Worm (Caenorhabditis elegans) whole organism, L4 larva: ENCODE results near the gene ZK809.9.

Experiments used
- F26F4.8 ChIP-seq: fragments of 200-800 bp; sonication (Bioruptor generic); conservative IDR thresholded peaks from 2 replicates; pipeline ENCODE4 v1.3.6; 2022; ENCODE audit warnings: missing genetic modification characterization, missing compliant biosample characterization
- T26A8.4 ChIP-seq: fragments of 200-800 bp; sonication (Bioruptor generic); IDR thresholded peaks from 2 replicates; pipeline ENCODE4 v1.3.6; 2022; ENCODE audit warnings: missing genetic modification characterization, missing compliant biosample characterization
- Y5F2A.4 ChIP-seq: fragments of 200-800 bp; sonication (Bioruptor generic); optimal IDR thresholded peaks from 2 replicates; lab custom pipeline; 2018; ENCODE audit warnings: mild to moderate bottlenecking, missing genetic modification characterization, missing compliant biosample characterization
- aha-1 ChIP-seq: fragments of 150-350 bp; peaks from one replicate; lab custom pipeline; 2014; ENCODE audit warnings: missing biosample characterization, missing genetic modification characterization
- attf-4 ChIP-seq: sonication (generic microtip); optimal IDR thresholded peaks from 3 replicates; lab custom pipeline; 2017; ENCODE audit warnings: missing biosample characterization, missing genetic modification characterization
- ceh-20 ChIP-seq: fragments of 200-800 bp; sonication (Bioruptor generic); IDR thresholded peaks from 2 replicates; pipeline ENCODE4 v1.3.6; 2022; ENCODE audit warnings: missing genetic modification reagents, missing genetic modification characterization, missing compliant biosample characterization
- ceh-82 ChIP-seq: sonication (generic microtip); optimal IDR thresholded peaks from 2 replicates; lab custom pipeline; 2017; ENCODE audit warnings: missing biosample characterization, missing genetic modification characterization
- ces-1 ChIP-seq: fragments of 150-350 bp; sonication (generic microtip); optimal IDR thresholded peaks from 4 replicates; lab custom pipeline; 2014; ENCODE audit warnings: missing biosample characterization, missing genetic modification reagents, missing genetic modification characterization
- cey-2 ChIP-seq: sonication (generic microtip); optimal IDR thresholded peaks from 3 replicates; lab custom pipeline; 2017; ENCODE audit warnings: missing genetic modification characterization, mild to moderate bottlenecking, missing compliant biosample characterization, antibody characterized with exemption, borderline replicate concordance; ENCODE audit not compliant: insufficient read depth
- daf-16 ChIP-seq, 3 experiments: sonication (generic microtip); optimal IDR thresholded peaks; 2 replicates each; lab custom pipeline; 2016 to 2017; ENCODE audit warnings: missing genetic modification characterization in 3 of 3, missing genetic modification reagents in 3 of 3, mild to moderate bottlenecking in 2 of 3, missing compliant biosample characterization in 2 of 3, missing biosample characterization in 1 of 3, moderate library complexity in 1 of 3
- daf-19 ChIP-seq: fragments of 200-800 bp; sonication (Bioruptor generic); conservative IDR thresholded peaks from 2 replicates; pipeline ENCODE4 v1.3.6; 2022; ENCODE audit warnings: missing genetic modification characterization, missing compliant biosample characterization
- dmd-6 ChIP-seq: fragments of 200-800 bp; sonication (Bioruptor generic); IDR thresholded peaks from 2 replicates; pipeline ENCODE4 v1.3.6; 2022; ENCODE audit warnings: missing genetic modification reagents, missing genetic modification characterization, missing compliant biosample characterization
- dpl-1 ChIP-seq: fragments of 150-350 bp; optimal IDR thresholded peaks from 2 replicates; lab custom pipeline; 2014; ENCODE audit warnings: missing biosample characterization, missing genetic modification reagents, missing genetic modification characterization
- dve-1 ChIP-seq: sonication (generic microtip); optimal IDR thresholded peaks from 2 replicates; lab custom pipeline; 2017; ENCODE audit warnings: antibody characterized with exemption, mild to moderate bottlenecking, missing genetic modification characterization, missing compliant biosample characterization; ENCODE audit not compliant: insufficient read depth
- fos-1 ChIP-seq: fragments of 150-350 bp; optimal IDR thresholded peaks from 2 replicates; lab custom pipeline; 2014; ENCODE audit warnings: missing biosample characterization, missing genetic modification characterization
- hlh-11 ChIP-seq: fragments of 200-800 bp; sonication (Bioruptor generic); optimal IDR thresholded peaks from 2 replicates; lab custom pipeline; 2018; ENCODE audit warnings: mild to moderate bottlenecking, missing genetic modification characterization, missing compliant biosample characterization
- hlh-30 ChIP-seq: sonication (generic microtip); optimal IDR thresholded peaks from 2 replicates; lab custom pipeline; 2017; ENCODE audit warnings: antibody characterized with exemption, mild to moderate bottlenecking, missing genetic modification characterization, missing compliant biosample characterization; ENCODE audit not compliant: insufficient read depth
- jun-1 ChIP-seq: fragments of 150-350 bp; optimal IDR thresholded peaks from 2 replicates; lab custom pipeline; 2014; ENCODE audit warnings: missing biosample characterization, missing genetic modification reagents, missing genetic modification characterization
- lin-1 ChIP-seq: fragments of 200-800 bp; sonication (Bioruptor generic); IDR thresholded peaks from 2 replicates; pipeline ENCODE4 v1.3.6; 2022; ENCODE audit warnings: missing genetic modification reagents, missing genetic modification characterization, missing compliant biosample characterization
- lin-29 ChIP-seq: fragments of 200-800 bp; sonication (Bioruptor generic); IDR thresholded peaks from 2 replicates; pipeline ENCODE4 v1.3.6; 2022; ENCODE audit warnings: missing genetic modification reagents, missing genetic modification characterization, missing compliant biosample characterization
- lin-38 ChIP-seq: fragments of 200-800 bp; sonication (Bioruptor generic); IDR thresholded peaks from 2 replicates; pipeline ENCODE4 v1.3.6; 2022; ENCODE audit warnings: missing genetic modification reagents, missing genetic modification characterization, missing compliant biosample characterization
- lin-39 ChIP-seq: fragments of 150-350 bp; optimal IDR thresholded peaks from 2 replicates; lab custom pipeline; 2014; ENCODE audit warnings: missing biosample characterization, missing genetic modification reagents, missing genetic modification characterization
- madf-5 ChIP-seq, 2 experiments: fragments of 200-800 bp; sonication (Bioruptor generic); IDR thresholded peaks; 2 replicates each; pipeline ENCODE4 v1.3.6; 2022; ENCODE audit warnings: missing compliant biosample characterization in 2 of 2, missing genetic modification characterization in 2 of 2
- nhr-11 ChIP-seq: fragments of 150-350 bp; optimal IDR thresholded peaks from 2 replicates; lab custom pipeline; 2014; ENCODE audit warnings: missing biosample characterization, missing genetic modification characterization
- nhr-28 ChIP-seq: fragments of 150-350 bp; optimal IDR thresholded peaks from 2 replicates; lab custom pipeline; 2014; ENCODE audit warnings: missing biosample characterization, missing genetic modification characterization
- nhr-48 ChIP-seq: sonication (generic microtip); optimal IDR thresholded peaks from 2 replicates; lab custom pipeline; 2016; ENCODE audit warnings: mild to moderate bottlenecking, missing genetic modification characterization, missing compliant biosample characterization
- pqm-1 ChIP-seq: sonication (generic microtip); optimal IDR thresholded peaks from 2 replicates; lab custom pipeline; 2017; ENCODE audit warnings: missing biosample characterization, missing genetic modification characterization
- rbr-2 ChIP-seq: sonication (generic microtip); optimal IDR thresholded peaks from 2 replicates; lab custom pipeline; 2016; ENCODE audit warnings: missing genotype, missing genetic modification characterization, missing compliant biosample characterization
- snpc-1.2 ChIP-seq: fragments of 200-800 bp; sonication (Bioruptor generic); IDR thresholded peaks from 2 replicates; pipeline ENCODE4 v1.3.6; 2022; ENCODE audit warnings: missing genetic modification reagents, missing genetic modification characterization, missing compliant biosample characterization
- unc-39 ChIP-seq: sonication (generic microtip); optimal IDR thresholded peaks from 2 replicates; lab custom pipeline; 2017; ENCODE audit warnings: missing biosample characterization, missing genetic modification characterization
- unc-62 ChIP-seq, 3 experiments: fragments of 150-350 bp in 1 of 3; sonication (generic microtip); optimal IDR thresholded peaks in 2 of 3; peaks in 1 of 3; 1 replicate in 1 of 3; 2 replicates in 2 of 3; lab custom pipeline; 2014 to 2017; ENCODE audit warnings: missing biosample characterization in 3 of 3, missing genetic modification characterization in 3 of 3, missing genetic modification reagents in 3 of 3, missing genotype in 1 of 3
- zfp-3 ChIP-seq: fragments of 200-800 bp; sonication (Bioruptor generic); conservative IDR thresholded peaks from 2 replicates; pipeline ENCODE4 v1.3.6; 2022; ENCODE audit warnings: missing genetic modification reagents, missing genetic modification characterization, missing compliant biosample characterization
- zip-2 ChIP-seq: fragments of 150-350 bp; optimal IDR thresholded peaks from 2 replicates; lab custom pipeline; 2014; ENCODE audit warnings: missing biosample characterization, missing genetic modification characterization

Gene ZK809.9

DNA sequence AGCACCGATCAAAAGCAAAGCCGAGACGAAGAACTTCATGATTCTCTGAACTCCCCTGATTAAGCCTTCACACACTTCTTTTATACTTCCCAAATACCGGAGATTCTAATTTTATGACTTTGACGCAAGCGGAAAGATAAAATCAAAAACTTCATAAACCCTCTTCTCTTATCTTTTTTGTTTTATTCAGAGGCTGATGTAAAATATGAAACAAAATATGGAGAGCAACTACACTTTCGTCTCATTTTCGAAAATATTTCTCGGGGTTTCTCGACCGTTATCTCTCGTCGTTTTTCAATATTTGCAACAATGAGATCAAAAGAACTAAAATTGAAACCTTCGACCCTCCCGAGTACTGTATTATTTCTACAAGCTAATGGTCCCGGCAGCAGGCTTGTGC is 42.0 kb upstream of the ZK809.9 start, which contains the start of gene lys-4:
TSS of gene lys-4 (minus strand) at position 115 of the 400 bp plus-strand sequence.
- TF ChIP-seq zfp-3 (no peak), fos-1 (tag; lab: Kevin White, UChicago) (no peak), hlh-11 (tag; lab: Kevin White, UChicago) (peak; percentile 30), unc-39 (tag; lab: Kevin White, UChicago) (no peak), dmd-6 (GFP tag; lab: Robert Waterston, UW) (peak; percentile 40), dve-1 (tag; lab: Kevin White, UChicago) (peak; percentile 42), nhr-28 (tag; lab: Kevin White, UChicago) (peak; percentile 36), daf-16 (GFP tag; optimal IDR thresholded peaks at IDR 0.05; lab: Kevin White, UChicago) (no peak), daf-16 (tag; optimal IDR thresholded peaks at IDR 0.05; lab: Kevin White, UChicago) (peak; percentile 33), dpl-1 (GFP tag; lab: Kevin White, UChicago) (no peak)
- TF ChIP-seq, all 104 proteins: peak for 5

DNA sequence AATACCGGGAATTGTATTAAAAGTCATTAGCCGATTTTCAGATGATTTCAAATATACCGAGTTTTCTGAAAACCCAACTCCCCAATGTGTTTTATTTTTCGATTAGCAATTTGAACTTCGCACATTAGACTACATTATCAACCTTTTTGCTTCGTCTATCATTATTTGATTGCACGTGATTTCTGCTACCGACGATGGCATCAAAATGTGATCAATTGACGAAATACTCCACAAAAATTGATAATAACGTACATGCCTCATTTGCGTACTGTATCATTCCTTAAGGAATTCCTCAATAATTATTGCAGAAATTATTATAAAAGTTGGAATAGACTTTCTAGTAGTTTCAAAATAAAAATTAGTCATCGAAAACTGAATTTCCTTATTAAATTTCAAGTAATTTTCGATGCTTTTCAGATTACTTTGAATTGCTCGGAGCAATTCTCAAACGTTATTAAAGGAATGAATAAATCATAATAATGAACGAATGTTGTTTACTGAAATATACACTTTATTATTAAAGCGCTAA is 41.3 kb upstream of the ZK809.9 start:
- TF ChIP-seq dmd-6 (GFP tag; lab: Robert Waterston, UW), result peak; percentile 70
- no peak for TF ChIP-seq zfp-3
- TF ChIP-seq daf-16 (GFP tag; optimal IDR thresholded peaks at IDR 0.05; lab: Kevin White, UChicago), result no peak
- TF ChIP-seq daf-16 (tag; optimal IDR thresholded peaks at IDR 0.05; lab: Kevin White, UChicago), result peak; percentile 37
- peak; percentile 67 for TF ChIP-seq dve-1 (tag; lab: Kevin White, UChicago)
- no peak for TF ChIP-seq T26A8.4 (GFP tag; lab: Robert Waterston, UW)
- TF ChIP-seq lin-39 (tag; lab: Kevin White, UChicago), result no peak
- TF ChIP-seq zip-2 (tag; lab: Kevin White, UChicago), result no peak
- peak; percentile 65 for TF ChIP-seq pqm-1 (tag; lab: Kevin White, UChicago)
- TF ChIP-seq hlh-30 (tag; lab: Kevin White, UChicago), result peak; percentile 32
- TF ChIP-seq jun-1 (tag; lab: Kevin White, UChicago), result no peak
- TF ChIP-seq aha-1 (tag; lab: Kevin White, UChicago), result peak; percentile 74
- TF ChIP-seq Y5F2A.4 (GFP tag; lab: Kevin White, UChicago), result no peak
- TF ChIP-seq unc-62 (GFP tag; optimal IDR thresholded peaks at IDR 0.05 in 1 of 2; lab: Kevin White, UChicago), result peak in 1 of 2 experiments; percentile 88
- TF ChIP-seq unc-62 (tag; optimal IDR thresholded peaks at IDR 0.05; lab: Kevin White, UChicago), result no peak
- peak; percentile 61 for TF ChIP-seq nhr-28 (tag; lab: Kevin White, UChicago)
- no peak for TF ChIP-seq lin-1 (GFP tag; lab: Robert Waterston, UW)
- no peak for TF ChIP-seq ceh-82 (tag; lab: Kevin White, UChicago)
- peak; percentile 59 for TF ChIP-seq hlh-11 (tag; lab: Kevin White, UChicago)
- TF ChIP-seq cey-2 (tag; lab: Kevin White, UChicago), result no peak

DNA sequence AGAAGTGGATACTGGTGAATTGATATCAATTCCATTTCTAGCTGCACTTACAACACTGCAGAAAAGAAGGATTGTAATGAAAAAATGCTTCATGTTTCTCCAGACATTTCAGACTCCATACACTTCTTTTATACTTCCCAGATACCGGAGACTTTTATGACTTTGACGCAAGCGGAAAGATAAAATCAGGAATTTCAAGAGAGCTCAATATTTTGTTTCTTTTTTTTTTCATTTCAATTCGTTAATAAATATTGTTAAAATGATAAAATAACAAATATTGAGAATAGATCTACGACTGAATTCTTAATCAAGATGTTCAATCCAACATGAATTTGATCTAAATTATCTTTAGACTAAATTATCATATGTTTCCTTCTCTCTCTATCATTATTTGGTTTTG is 39.6 kb upstream of the ZK809.9 start, which contains the start of gene lys-5:
TSS of gene lys-5 (minus strand) at position 101 of the 400 bp plus-strand sequence.
- TF ChIP-seq lin-38 (GFP tag; lab: Robert Waterston, UW), result no peak
- peak; percentile 41 for TF ChIP-seq aha-1 (tag; lab: Kevin White, UChicago)

DNA sequence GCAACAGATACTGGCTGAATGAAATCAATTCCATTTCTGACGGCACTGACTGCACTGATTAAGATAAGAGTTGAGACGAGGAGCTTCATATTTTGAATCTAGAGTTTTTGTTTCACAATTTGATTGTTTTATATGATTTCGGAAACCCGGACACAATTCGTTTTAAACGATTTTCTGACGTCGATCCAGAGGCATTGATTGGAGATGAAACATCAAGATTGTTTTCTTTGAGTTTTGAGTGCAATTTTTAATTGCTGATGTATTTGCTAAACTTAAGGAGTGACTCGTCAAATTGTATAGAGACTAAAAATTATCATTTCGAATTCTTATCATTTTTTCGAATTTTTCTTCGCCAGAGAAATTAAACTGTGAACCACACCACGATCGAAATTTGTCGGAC is 37.3 kb upstream of the ZK809.9 start, which contains the start of gene lys-6:
TSS of gene lys-6 (minus strand) at position 101 of the 400 bp plus-strand sequence.
- TF ChIP-seq nhr-11 (tag; lab: Kevin White, UChicago), result no peak
- TF ChIP-seq nhr-28 (tag; lab: Kevin White, UChicago), result no peak
- no peak for TF ChIP-seq nhr-48
- no peak for TF ChIP-seq attf-4 (tag; lab: Kevin White, UChicago)
- TF ChIP-seq zfp-3, result no peak
- no peak for TF ChIP-seq ces-1 (GFP tag; lab: Kevin White, UChicago)
- TF ChIP-seq daf-19 (GFP tag; lab: Robert Waterston, UW), result no peak
- TF ChIP-seq snpc-1.2 (GFP tag; lab: Robert Waterston, UW), result no peak
- no peak for TF ChIP-seq ceh-20 (GFP tag; lab: Robert Waterston, UW)
- no peak for TF ChIP-seq madf-5 (GFP tag; IDR thresholded peaks at IDR 0.05; lab: Robert Waterston, UW)
- no peak for TF ChIP-seq Y5F2A.4 (GFP tag; lab: Kevin White, UChicago)
- no peak for TF ChIP-seq rbr-2 (tag; lab: Kevin White, UChicago)
- no peak for TF ChIP-seq F26F4.8
- TF ChIP-seq lin-29 (GFP tag; lab: Robert Waterston, UW), result no peak
